Worm (Caenorhabditis elegans) whole organism, mixed stage, embryonic: ENCODE data around the gene F55E10.4.

ENCODE experiments used
- M03D4.4 ChIP-seq: sonication (generic microtip); optimal IDR thresholded peaks from 2 replicates; lab custom pipeline; 2017; ENCODE audit warnings: mild to moderate bottlenecking, missing genetic modification characterization, missing compliant biosample characterization
- blmp-1 ChIP-seq: fragments of 150-350 bp; optimal IDR thresholded peaks from 2 replicates; lab custom pipeline; 2014; ENCODE audit warnings: missing biosample characterization, missing genetic modification characterization
- ces-1 ChIP-seq: fragments of 150-350 bp; optimal IDR thresholded peaks from 2 replicates; lab custom pipeline; 2014; ENCODE audit warnings: missing biosample characterization, missing genetic modification reagents, missing genetic modification characterization
- elt-3 ChIP-seq: fragments of 150-350 bp; optimal IDR thresholded peaks from 2 replicates; lab custom pipeline; 2014; ENCODE audit warnings: missing biosample characterization, missing genetic modification characterization
- lin-13 ChIP-seq: fragments of 150-350 bp; optimal IDR thresholded peaks from 2 replicates; lab custom pipeline; 2014; ENCODE audit warnings: missing biosample characterization, missing genetic modification characterization
- lsy-2 ChIP-seq: fragments of 150-350 bp; optimal IDR thresholded peaks from 2 replicates; lab custom pipeline; 2014; ENCODE audit warnings: missing biosample characterization, missing genetic modification characterization
- mep-1 ChIP-seq: fragments of 150-350 bp; optimal IDR thresholded peaks from 2 replicates; lab custom pipeline; 2017; ENCODE audit warnings: missing biosample characterization, missing genetic modification reagents, missing genetic modification characterization, inconsistent platforms
- nhr-12 ChIP-seq: fragments of 150-350 bp; optimal IDR thresholded peaks from 2 replicates; lab custom pipeline; 2014; ENCODE audit warnings: missing biosample characterization, missing genetic modification characterization
- nhr-76 ChIP-seq: sonication (generic microtip); optimal IDR thresholded peaks from 2 replicates; lab custom pipeline; 2017; ENCODE audit warnings: missing biosample characterization, missing genetic modification characterization
- unc-39 ChIP-seq: fragments of 150-350 bp; optimal IDR thresholded peaks from 2 replicates; lab custom pipeline; 2014; ENCODE audit warnings: missing biosample characterization, missing genetic modification characterization
- unc-62 ChIP-seq: fragments of 150-350 bp; optimal IDR thresholded peaks from 2 replicates; lab custom pipeline; 2014; ENCODE audit warnings: missing biosample characterization, missing genetic modification reagents, missing genetic modification characterization
- zip-8 ChIP-seq: fragments of 150-350 bp; optimal IDR thresholded peaks from 2 replicates; lab custom pipeline; 2014; ENCODE audit warnings: missing biosample characterization, missing genetic modification characterization

ce11 chrX:8294586-8294985 is 33.1 kb downstream of the F55E10.4 start, which contains the start of gene R09F10.3:
- no peak for TF ChIP-seq ces-1 (GFP tag; lab: Kevin White, UChicago)
- no peak for TF ChIP-seq mep-1 (tag; lab: Kevin White, UChicago)
- TF ChIP-seq unc-39, result no peak
- TF ChIP-seq lsy-2 (tag; lab: Kevin White, UChicago), result no peak
- TF ChIP-seq lin-13 (tag; lab: Kevin White, UChicago), result no peak
- no peak for TF ChIP-seq elt-3
- no peak for TF ChIP-seq nhr-76 (tag; lab: Kevin White, UChicago)
- no peak for TF ChIP-seq M03D4.4
- no peak for TF ChIP-seq nhr-12 (tag; lab: Kevin White, UChicago)
- no peak for TF ChIP-seq zip-8 (tag; lab: Kevin White, UChicago)
- TF ChIP-seq blmp-1 (tag; lab: Kevin White, UChicago), result no peak
- TF ChIP-seq unc-62 (GFP tag; lab: Kevin White, UChicago), result no peak
